Fruit fly (Drosophila melanogaster) whole organism, prepupa: Measurements from ENCODE around the gene CG42710.

Experiments used
- Blimp-1 ChIP-seq: fragments of 200-800 bp; sonication (Bioruptor generic); optimal IDR thresholded peaks from 3 replicates; lab custom pipeline; 2017; ENCODE audit warnings: missing biosample characterization, missing genetic modification characterization, mild to moderate bottlenecking, moderate library complexity, missing genetic modification reagents
- CG10631 ChIP-seq: fragments of 200-800 bp; sonication (Bioruptor generic); optimal IDR thresholded peaks from 2 replicates; lab custom pipeline; 2016; ENCODE audit warnings: missing biosample characterization, missing genetic modification characterization
- CG11294 ChIP-seq: fragments of 200-800 bp; sonication (Bioruptor generic); IDR thresholded peaks from 2 replicates; pipeline ENCODE4 v1.3.6; 2022; ENCODE audit warnings: missing biosample characterization, missing genetic modification characterization
- CG11762 ChIP-seq: fragments of 200-800 bp; sonication (Bioruptor generic); optimal IDR thresholded peaks from 3 replicates; lab custom pipeline; 2016; ENCODE audit warnings: missing biosample characterization, missing genetic modification characterization; ENCODE audit not compliant: insufficient read depth
- CG11902 ChIP-seq: fragments of 200-800 bp; sonication (Bioruptor generic); optimal IDR thresholded peaks from 3 replicates; lab custom pipeline; 2016; ENCODE audit warnings: missing biosample characterization, missing genetic modification characterization
- CG15336 ChIP-seq: fragments of 200-800 bp; sonication (Bioruptor generic); IDR thresholded peaks from 2 replicates; pipeline ENCODE4 v1.3.6; 2022; ENCODE audit warnings: missing biosample characterization, missing genetic modification characterization
- CG3032 ChIP-seq: fragments of 200-800 bp; optimal IDR thresholded peaks from 2 replicates; lab custom pipeline; 2019; ENCODE audit warnings: missing biosample characterization, mild to moderate bottlenecking, missing genetic modification characterization, moderate library complexity
- CG31627 ChIP-seq: fragments of 200-800 bp; sonication (Bioruptor generic); optimal IDR thresholded peaks from 3 replicates; lab custom pipeline; 2016; ENCODE audit warnings: missing biosample characterization, missing genetic modification characterization
- CG32006 ChIP-seq: fragments of 200-800 bp; sonication (Bioruptor generic); optimal IDR thresholded peaks from 3 replicates; lab custom pipeline; 2017; ENCODE audit warnings: missing biosample characterization, mild to moderate bottlenecking, missing genetic modification characterization
- CG34406 ChIP-seq: fragments of 200-800 bp; sonication (Bioruptor generic); optimal IDR thresholded peaks from 3 replicates; lab custom pipeline; 2016; ENCODE audit warnings: missing biosample characterization, missing genetic modification characterization
- CG3919 ChIP-seq: fragments of 200-800 bp; sonication (Bioruptor generic); optimal IDR thresholded peaks from 3 replicates; lab custom pipeline; 2016; ENCODE audit warnings: missing biosample characterization, missing genetic modification characterization
- CG4318 ChIP-seq: fragments of 200-800 bp; sonication (Bioruptor generic); optimal IDR thresholded peaks from 3 replicates; lab custom pipeline; 2017; ENCODE audit warnings: missing biosample characterization, mild to moderate bottlenecking, missing genetic modification characterization
- CG6276 ChIP-seq: fragments of 200-800 bp; sonication (Bioruptor generic); optimal IDR thresholded peaks from 2 replicates; lab custom pipeline; 2017; ENCODE audit warnings: missing biosample characterization, mild to moderate bottlenecking, missing genetic modification characterization
- CG6792 ChIP-seq: fragments of 200-800 bp; sonication (Bioruptor generic); optimal IDR thresholded peaks from 3 replicates; lab custom pipeline; 2016; ENCODE audit warnings: missing biosample characterization, missing genetic modification characterization
- CG6808 ChIP-seq: fragments of 200-800 bp; sonication (Bioruptor generic); optimal IDR thresholded peaks from 3 replicates; lab custom pipeline; 2017; ENCODE audit warnings: missing biosample characterization, missing genetic modification characterization, mild to moderate bottlenecking, moderate library complexity, missing genetic modification reagents
- CG6854 ChIP-seq: fragments of 200-800 bp; sonication (Bioruptor generic); optimal IDR thresholded peaks from 2 replicates; lab custom pipeline; 2017; ENCODE audit warnings: missing biosample characterization, mild to moderate bottlenecking, missing genetic modification characterization
- CG7368 ChIP-seq: fragments of 200-800 bp; sonication (Bioruptor generic); optimal IDR thresholded peaks from 3 replicates; lab custom pipeline; 2016; ENCODE audit warnings: missing biosample characterization, missing genetic modification characterization
- CG8119 ChIP-seq: fragments of 200-800 bp; sonication (Bioruptor generic); IDR thresholded peaks from 3 replicates; pipeline ENCODE4 v1.3.6; 2022; ENCODE audit warnings: missing biosample characterization, missing genetic modification characterization
- CG8319 ChIP-seq: fragments of 200-800 bp; sonication (Bioruptor generic); optimal IDR thresholded peaks from 3 replicates; lab custom pipeline; 2016; ENCODE audit warnings: missing biosample characterization, missing genetic modification characterization
- CG8632 ChIP-seq: fragments of 200-800 bp; sonication (Bioruptor generic); optimal IDR thresholded peaks from 3 replicates; lab custom pipeline; 2016; ENCODE audit warnings: missing biosample characterization, missing genetic modification characterization
- CG9139 ChIP-seq: fragments of 200-800 bp; sonication (Bioruptor generic); optimal IDR thresholded peaks from 3 replicates; lab custom pipeline; 2017; ENCODE audit warnings: missing biosample characterization, mild to moderate bottlenecking, missing genetic modification characterization
- Eip75B ChIP-seq: fragments of 200-800 bp; sonication (Bioruptor generic); optimal IDR thresholded peaks from 3 replicates; lab custom pipeline; 2016; ENCODE audit warnings: missing biosample characterization, missing genetic modification characterization
- Eip78C ChIP-seq: fragments of 200-800 bp; sonication (Bioruptor generic); peaks from one replicate; lab custom pipeline; 2016; ENCODE audit warnings: missing biosample characterization, missing genetic modification characterization
- Ets21C ChIP-seq: fragments of 200-800 bp; sonication (Bioruptor generic); optimal IDR thresholded peaks from 3 replicates; lab custom pipeline; 2016; ENCODE audit warnings: missing biosample characterization, missing genetic modification characterization
- Ets96B ChIP-seq: fragments of 200-800 bp; optimal IDR thresholded peaks from 2 replicates; lab custom pipeline; 2019; ENCODE audit warnings: missing biosample characterization, mild to moderate bottlenecking, missing genetic modification characterization, moderate library complexity
- Hr38 ChIP-seq: sonication (Bioruptor generic); optimal IDR thresholded peaks from 2 replicates; lab custom pipeline; 2016; ENCODE audit warnings: missing biosample characterization, missing genetic modification characterization
- Hr39 ChIP-seq: fragments of 200-800 bp; sonication (Bioruptor generic); optimal IDR thresholded peaks from 2 replicates; lab custom pipeline; 2016; ENCODE audit warnings: missing biosample characterization, missing genetic modification characterization
- Hr4 ChIP-seq: fragments of 200-800 bp; sonication (Bioruptor generic); optimal IDR thresholded peaks from 3 replicates; lab custom pipeline; 2016; ENCODE audit warnings: missing biosample characterization, missing genetic modification characterization
- Lpt ChIP-seq: fragments of 200-800 bp; sonication (Bioruptor generic); optimal IDR thresholded peaks from 3 replicates; lab custom pipeline; 2016; ENCODE audit warnings: missing biosample characterization, missing genetic modification characterization
- Met ChIP-seq: fragments of 200-800 bp; sonication (Bioruptor generic); optimal IDR thresholded peaks from 3 replicates; lab custom pipeline; 2016; ENCODE audit warnings: missing biosample characterization, missing genetic modification characterization
- OdsH ChIP-seq: fragments of 200-800 bp; sonication (Bioruptor generic); optimal IDR thresholded peaks from 3 replicates; lab custom pipeline; 2016; ENCODE audit warnings: missing biosample characterization, missing genetic modification characterization
- Sox102F ChIP-seq: fragments of 200-800 bp; sonication (Bioruptor generic); optimal IDR thresholded peaks from 2 replicates; lab custom pipeline; 2016; ENCODE audit warnings: missing biosample characterization, mild to moderate bottlenecking, missing genetic modification characterization
- Sox14 ChIP-seq: fragments of 200-800 bp; sonication (Bioruptor generic); optimal IDR thresholded peaks from 3 replicates; lab custom pipeline; 2016; ENCODE audit warnings: missing biosample characterization, missing genetic modification characterization
- Sox15 ChIP-seq: fragments of 200-800 bp; sonication (Bioruptor generic); optimal IDR thresholded peaks from 3 replicates; lab custom pipeline; 2016; ENCODE audit warnings: missing biosample characterization, missing genetic modification characterization
- acj6 ChIP-seq: fragments of 200-800 bp; sonication (Bioruptor generic); optimal IDR thresholded peaks from 3 replicates; lab custom pipeline; 2016; ENCODE audit warnings: missing biosample characterization, missing genetic modification characterization
- cyc ChIP-seq: fragments of 200-800 bp; sonication (Bioruptor generic); optimal IDR thresholded peaks from 3 replicates; lab custom pipeline; 2016; ENCODE audit warnings: missing biosample characterization, missing genetic modification characterization
- dac ChIP-seq: fragments of 200-800 bp; sonication (Bioruptor generic); optimal IDR thresholded peaks from 2 replicates; lab custom pipeline; 2017; ENCODE audit warnings: missing biosample characterization, mild to moderate bottlenecking, missing genetic modification characterization
- dsx ChIP-seq: fragments of 200-800 bp; optimal IDR thresholded peaks from 3 replicates; lab custom pipeline; 2019; ENCODE audit warnings: missing biosample characterization, mild to moderate bottlenecking, missing genetic modification characterization, moderate library complexity; ENCODE audit not compliant: poor library complexity, severe bottlenecking
- eg ChIP-seq: fragments of 200-800 bp; sonication (Bioruptor generic); IDR thresholded peaks from 3 replicates; pipeline ENCODE4 v1.3.6; 2022; ENCODE audit warnings: missing biosample characterization, missing genetic modification characterization
- esn ChIP-seq: fragments of 200-800 bp; sonication (Bioruptor generic); optimal IDR thresholded peaks from 2 replicates; lab custom pipeline; 2016; ENCODE audit warnings: missing biosample characterization, mild to moderate bottlenecking, missing genetic modification characterization, moderate library complexity
- fd59A ChIP-seq: fragments of 200-800 bp; sonication (Bioruptor generic); optimal IDR thresholded peaks from 2 replicates; lab custom pipeline; 2017; ENCODE audit warnings: missing biosample characterization, mild to moderate bottlenecking, missing genetic modification characterization, missing genetic modification reagents
- fd85E ChIP-seq: fragments of 200-800 bp; sonication (Bioruptor generic); optimal IDR thresholded peaks from 3 replicates; lab custom pipeline; 2016; ENCODE audit warnings: missing biosample characterization, missing genetic modification characterization
- fkh ChIP-seq: fragments of 200-800 bp; sonication (Bioruptor generic); optimal IDR thresholded peaks from 3 replicates; lab custom pipeline; 2017; ENCODE audit warnings: missing biosample characterization, mild to moderate bottlenecking, missing genetic modification characterization, moderate library complexity
- lz ChIP-seq: fragments of 200-800 bp; sonication (Bioruptor generic); optimal IDR thresholded peaks from 3 replicates; lab custom pipeline; 2016; ENCODE audit warnings: missing biosample characterization, missing genetic modification characterization
- net ChIP-seq: fragments of 200-800 bp; sonication (Bioruptor generic); optimal IDR thresholded peaks from 3 replicates; lab custom pipeline; 2016; ENCODE audit warnings: missing biosample characterization, missing genetic modification characterization
- pdm3 ChIP-seq: fragments of 200-800 bp; sonication (Bioruptor generic); optimal IDR thresholded peaks from 3 replicates; lab custom pipeline; 2016; ENCODE audit warnings: missing biosample characterization, missing genetic modification characterization
- salr ChIP-seq, 2 experiments: fragments of 200-800 bp; sonication (Bioruptor generic); optimal IDR thresholded peaks; 3 replicates each; lab custom pipeline; 2016 to 2018; ENCODE audit warnings: missing biosample characterization in 2 of 2, missing genetic modification characterization in 2 of 2, mild to moderate bottlenecking in 1 of 2
- spab ChIP-seq: fragments of 200-800 bp; sonication (Bioruptor generic); optimal IDR thresholded peaks from 2 replicates; lab custom pipeline; 2017; ENCODE audit warnings: missing biosample characterization, mild to moderate bottlenecking, missing genetic modification characterization, missing genetic modification reagents
- ss ChIP-seq, 2 experiments: fragments of 200-800 bp; sonication (Bioruptor generic); optimal IDR thresholded peaks; 2 replicates in 1 of 2; 3 replicates in 1 of 2; lab custom pipeline; 2017 to 2018; ENCODE audit warnings: mild to moderate bottlenecking in 2 of 2, missing biosample characterization in 2 of 2, missing genetic modification characterization in 2 of 2, moderate library complexity in 1 of 2
- topi ChIP-seq: fragments of 200-800 bp; sonication (Bioruptor generic); optimal IDR thresholded peaks from 3 replicates; lab custom pipeline; 2016; ENCODE audit warnings: missing biosample characterization, missing genetic modification characterization
- vri ChIP-seq: fragments of 200-800 bp; sonication (Bioruptor generic); optimal IDR thresholded peaks from 3 replicates; lab custom pipeline; 2016; ENCODE audit warnings: missing biosample characterization, mild to moderate bottlenecking, missing genetic modification characterization

CG42710 gene

dm6 chr2L:8739984-8740756 lies 42.1 kb downstream of the CG42710 start, which contains the start of gene raw:
TSS of gene raw (minus strand) at chr2L:8740660.
- no peak for TF ChIP-seq Hr38
- no peak for TF ChIP-seq CG4318 (GFP tag; lab: Kevin White, UChicago)
- peak; percentile 40; the same call in 1 of the 2 replicates for TF ChIP-seq CG15336 (GFP tag; lab: Robert Waterston, UW)
- TF ChIP-seq fd59A (GFP tag; lab: Kevin White, UChicago): no peak
- no peak for TF ChIP-seq acj6 (GFP tag; lab: Kevin White, UChicago)
- no peak for TF ChIP-seq Sox15 (GFP tag; lab: Kevin White, UChicago)
- no peak for TF ChIP-seq CG7368 (GFP tag; lab: Kevin White, UChicago)
- TF ChIP-seq CG6276: peak; percentile 17
- no peak for TF ChIP-seq CG6808
- peak; percentile 35; the same call in 1 of the 3 replicates for TF ChIP-seq eg (GFP tag; lab: Robert Waterston, UW)
- TF ChIP-seq Eip75B (GFP tag; lab: Kevin White, UChicago): no peak
- no peak for TF ChIP-seq CG6854
- no peak for TF ChIP-seq CG11762 (GFP tag; lab: Kevin White, UChicago)
- TF ChIP-seq Sox14 (GFP tag; lab: Kevin White, UChicago): peak; percentile 19
- TF ChIP-seq Ets96B (tag; lab: Kevin White, UChicago): no peak
- TF ChIP-seq Blimp-1 (GFP tag; lab: Kevin White, UChicago): no peak
- no peak for TF ChIP-seq CG31627
- peak; percentile 30 to 65 for TF ChIP-seq ss (GFP tag; optimal IDR thresholded peaks at IDR 0.05; lab: Kevin White, UChicago)
- TF ChIP-seq lz (GFP tag; lab: Kevin White, UChicago): no peak
- no peak for TF ChIP-seq esn (GFP tag; lab: Kevin White, UChicago)
- no peak for TF ChIP-seq CG3032
- no peak for TF ChIP-seq Sox102F (GFP tag; lab: Kevin White, UChicago)
- no peak for TF ChIP-seq CG6792
- TF ChIP-seq dac (GFP tag; lab: Kevin White, UChicago): no peak
- TF ChIP-seq CG3919 (GFP tag; lab: Kevin White, UChicago): no peak
- TF ChIP-seq vri (GFP tag; lab: Kevin White, UChicago): peak; percentile 93
- no peak for TF ChIP-seq OdsH (GFP tag; lab: Kevin White, UChicago)
- no peak for TF ChIP-seq spab (GFP tag; lab: Kevin White, UChicago)
- no peak for TF ChIP-seq CG8319 (GFP tag; lab: Kevin White, UChicago)
- peak; percentile 62 for TF ChIP-seq Eip78C (GFP tag; lab: Kevin White, UChicago)
- no peak for TF ChIP-seq salr (GFP tag; optimal IDR thresholded peaks at IDR 0.05; lab: Kevin White, UChicago)
- TF ChIP-seq CG9139: no peak
- TF ChIP-seq CG11902 (GFP tag; lab: Kevin White, UChicago): no peak
- TF ChIP-seq CG10631: no peak
- TF ChIP-seq CG8632 (GFP tag; lab: Kevin White, UChicago): no peak
- TF ChIP-seq CG8119 (GFP tag; lab: Robert Waterston, UW): no peak; the same call in 1 of the 3 replicates
- no peak for TF ChIP-seq fd85E (GFP tag; lab: Kevin White, UChicago)
- peak; percentile 38 for TF ChIP-seq Lpt
- peak; percentile 95 for TF ChIP-seq fkh
- TF ChIP-seq dsx (GFP tag; lab: Kevin White, UChicago): no peak
- TF ChIP-seq pdm3 (GFP tag; lab: Kevin White, UChicago): no peak
- no peak for TF ChIP-seq Hr4 (GFP tag; lab: Kevin White, UChicago)
- no peak for TF ChIP-seq Met (GFP tag; lab: Kevin White, UChicago)
- TF ChIP-seq net: no peak
- no peak for TF ChIP-seq CG11294
- TF ChIP-seq CG34406 (GFP tag; lab: Kevin White, UChicago): no peak
- no peak for TF ChIP-seq topi (GFP tag; lab: Kevin White, UChicago)
- TF ChIP-seq Hr39 (GFP tag; lab: Kevin White, UChicago): no peak
- TF ChIP-seq CG32006 (GFP tag; lab: Kevin White, UChicago): no peak
- no peak for TF ChIP-seq cyc (GFP tag; lab: Kevin White, UChicago)
- TF ChIP-seq Ets21C: no peak
